Worm (Caenorhabditis elegans): ENCODE measurements around the gene ges-1.

ges-1 gene

DNA sequence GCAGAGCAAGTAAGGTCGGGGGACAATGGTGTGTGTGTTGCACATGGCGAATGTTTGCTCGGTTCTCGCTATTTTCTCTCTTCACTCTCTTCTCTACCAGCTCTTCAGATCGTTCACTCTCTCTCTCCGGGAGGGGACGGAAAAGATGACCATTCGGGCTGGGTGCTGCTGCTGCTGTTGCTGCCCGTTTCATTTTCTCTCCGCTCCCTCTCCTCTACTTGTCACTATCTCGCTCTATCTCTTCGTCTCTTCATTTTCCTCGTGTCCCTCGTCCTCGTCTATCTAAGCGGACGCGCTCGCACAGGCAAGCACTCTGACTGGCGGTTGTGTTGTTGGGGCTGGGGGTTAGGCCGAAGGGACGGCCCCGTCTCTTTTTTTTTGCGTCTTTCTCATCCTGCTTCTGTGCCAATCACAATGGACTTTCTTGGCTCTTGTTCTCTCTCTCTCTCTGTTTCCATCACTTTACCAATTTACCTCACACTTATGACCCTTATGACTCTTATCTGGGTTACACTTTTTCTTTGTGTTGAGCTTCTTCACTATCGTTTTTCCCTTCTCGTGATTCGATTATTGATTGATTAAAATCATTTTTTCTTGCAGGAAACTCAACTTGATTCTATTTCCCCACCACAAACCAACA is 42.7 kb upstream of the ges-1 start, which contains the start of the genes F53E2.2 and unc-60 (continued):
- TF ChIP-seq zfh-2 (GFP tag; conservative IDR thresholded peaks at IDR 0.05): peak; percentile 97
- no peak for TF ChIP-seq nfya-2 (GFP tag; IDR thresholded peaks at IDR 0.05)
- no peak for TF ChIP-seq hmg-20 (GFP tag; IDR thresholded peaks at IDR 0.05)
- no peak for TF ChIP-seq bed-2 (GFP tag; IDR thresholded peaks at IDR 0.05)
- TF ChIP-seq B0261.1 (tag; optimal IDR thresholded peaks at IDR 0.05): no peak
- TF ChIP-seq mxl-1 (tag; optimal IDR thresholded peaks at IDR 0.05): no peak
- no peak for TF ChIP-seq hlh-26 (GFP tag; conservative IDR thresholded peaks at IDR 0.05)
- no peak for TF ChIP-seq aptf-3 (GFP tag; IDR thresholded peaks at IDR 0.05)
- TF ChIP-seq Y53F4B.3 (GFP tag; IDR thresholded peaks at IDR 0.05): no peak

DNA sequence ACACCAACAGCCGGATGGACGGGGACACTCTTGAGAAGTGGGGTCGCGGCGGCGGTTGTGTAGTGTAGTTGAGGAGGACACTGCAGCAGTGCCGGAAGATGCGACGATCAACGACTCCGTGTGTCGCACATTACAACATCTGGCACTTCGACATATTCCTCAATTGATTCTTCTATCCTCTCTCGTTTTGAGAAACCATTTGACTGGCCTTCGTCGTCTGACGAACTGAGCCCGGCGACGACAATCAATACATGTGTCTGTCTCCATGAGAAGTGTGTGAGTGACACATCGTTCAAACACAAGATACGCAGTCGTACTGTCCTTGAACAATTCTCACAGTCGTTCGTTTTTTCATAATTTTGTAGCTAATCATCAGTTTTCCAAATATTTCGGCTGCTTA is 40.6 kb upstream of the ges-1 start:
- TF ChIP-seq efl-1 (GFP tag; optimal IDR thresholded peaks at IDR 0.05) (no peak), ceh-27 (GFP tag; optimal IDR thresholded peaks at IDR 0.05) (no peak), zfh-2 (GFP tag; conservative IDR thresholded peaks at IDR 0.05) (no peak), snpc-4 (GFP tag; optimal IDR thresholded peaks at IDR 0.05) (no peak), snpc-4 (tag; optimal IDR thresholded peaks at IDR 0.05) (no peak), rpc-1 (optimal IDR thresholded peaks at IDR 0.05) (no peak), rpc-1 (tag; optimal IDR thresholded peaks at IDR 0.05) (no peak), attf-5 (GFP tag; optimal IDR thresholded peaks at IDR 0.05) (no peak), hlh-12 (tag; optimal IDR thresholded peaks at IDR 0.05) (no peak), ztf-28 (GFP tag; IDR thresholded peaks at IDR 0.05) (no peak), nhr-179 (tag; optimal IDR thresholded peaks at IDR 0.05) (no peak), nhr-80 (tag; optimal IDR thresholded peaks at IDR 0.05) (peak; percentile 39), F49E8.2 (tag; optimal IDR thresholded peaks at IDR 0.05; ENCODE audit: insufficient read depth) (no peak), rcor-1 (GFP tag; IDR thresholded peaks at IDR 0.05) (0 out of 2 replicates have a peak, but pooled peaks have one; percentile 26), dox-1 (GFP tag; IDR thresholded peaks at IDR 0.05) (peak; percentile 19; the same call in 1 of the 2 replicates), repo-1 (tag; optimal IDR thresholded peaks at IDR 0.05) (no peak), hlh-26 (GFP tag; conservative IDR thresholded peaks at IDR 0.05) (no peak), lir-1 (GFP tag; conservative IDR thresholded peaks at IDR 0.05) (no peak), snpc-1.1 (tag; optimal IDR thresholded peaks at IDR 0.05; ENCODE audit: insufficient read depth) (no peak), mcd-1 (GFP tag; IDR thresholded peaks at IDR 0.05) (no peak), Y67H2A.10 (GFP tag; conservative IDR thresholded peaks at IDR 0.05) (no peak), ZK185.1 (tag; optimal IDR thresholded peaks at IDR 0.05; ENCODE audit: poor library complexity, severe bottlenecking) (no peak), nhr-120 (GFP tag; IDR thresholded peaks at IDR 0.05) (0 out of 2 replicates have a peak, but pooled peaks have one; percentile 7), mxl-1 (tag; optimal IDR thresholded peaks at IDR 0.05) (no peak), dpff-1 (tag; optimal IDR thresholded peaks at IDR 0.05) (no peak), C17E4.6 (GFP tag; IDR thresholded peaks at IDR 0.05) (no peak), bed-2 (GFP tag; IDR thresholded peaks at IDR 0.05) (no peak), lin-26 (GFP tag; IDR thresholded peaks at IDR 0.05) (0 out of 2 replicates have a peak, but pooled peaks have one; percentile 9), Y79H2A.3 (GFP tag; conservative IDR thresholded peaks at IDR 0.05) (no peak), Y95B8A.8 (GFP tag; IDR thresholded peaks at IDR 0.05) (no peak), ama-1 (optimal IDR thresholded peaks at IDR 0.05) (no peak), ama-1 (GFP tag; optimal IDR thresholded peaks at IDR 0.05) (no peak), ceh-40 (GFP tag; IDR thresholded peaks at IDR 0.05) (no peak), ztf-26 (tag; optimal IDR thresholded peaks at IDR 0.05) (no peak), F37B4.10 (GFP tag; IDR thresholded peaks at IDR 0.05) (no peak), akir-1 (GFP tag; optimal IDR thresholded peaks at IDR 0.05) (no peak), ekl-4 (GFP tag; IDR thresholded peaks at IDR 0.05) (peak; percentile 54; the same call in 1 of the 2 replicates), aptf-2 (GFP tag; conservative IDR thresholded peaks at IDR 0.05) (no peak), hmg-1.2 (GFP tag; IDR thresholded peaks at IDR 0.05) (no peak), Y53G8AR.9 (GFP tag; conservative IDR thresholded peaks at IDR 0.05) (no peak), madf-10 (tag; optimal IDR thresholded peaks at IDR 0.05) (no peak)
